Worm (Caenorhabditis elegans): ENCODE data around the gene F53F4.15.

The F53F4.15 gene

DNA sequence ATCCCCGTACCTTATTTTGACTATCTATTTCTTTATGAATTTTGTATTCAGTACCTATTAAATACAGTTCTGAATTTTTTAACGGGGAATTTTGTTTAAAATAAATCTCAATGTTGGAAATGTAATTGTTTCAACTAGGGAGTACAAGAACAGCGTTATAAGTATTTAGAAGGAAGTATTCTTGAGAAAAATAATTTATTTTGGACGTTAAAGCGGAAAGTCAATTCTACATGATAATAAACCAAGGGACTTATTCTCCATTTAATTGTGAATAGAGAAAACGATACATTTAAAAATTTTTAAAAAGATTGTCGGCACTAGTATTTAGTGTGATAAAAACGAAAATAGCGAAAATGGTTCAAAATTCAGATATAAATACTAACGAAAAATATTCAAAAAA lies 48.4 kb downstream of the F53F4.15 start:
- TF ChIP-seq ztf-18 (tag; optimal IDR thresholded peaks at IDR 0.05) (peak; percentile 24), aptf-2 (GFP tag; conservative IDR thresholded peaks at IDR 0.05) (no peak), B0336.3 (GFP tag; IDR thresholded peaks at IDR 0.05) (peak; percentile 12; the same call in 1 of the 2 replicates), madf-8 (GFP tag; conservative IDR thresholded peaks at IDR 0.05) (peak; percentile 34; the same call in 1 of the 2 replicates), lin-26 (GFP tag; IDR thresholded peaks at IDR 0.05) (peak; percentile 76), bed-1 (GFP tag; IDR thresholded peaks at IDR 0.05) (no peak), ceh-100 (GFP tag; IDR thresholded peaks at IDR 0.05) (peak; percentile 59; the same call in 1 of the 2 replicates), ZK185.1 (tag; optimal IDR thresholded peaks at IDR 0.05; ENCODE audit: poor library complexity, severe bottlenecking) (no peak), hrde-1 (tag; optimal IDR thresholded peaks at IDR 0.05; ENCODE audit: borderline replicate concordance) (peak; percentile 87), xnd-1 (tag; optimal IDR thresholded peaks at IDR 0.05) (peak; percentile 23), snpc-1.3 (tag; optimal IDR thresholded peaks at IDR 0.05; ENCODE audit: insufficient read depth) (peak; percentile 10), him-1 (tag; optimal IDR thresholded peaks at IDR 0.05) (peak; percentile 71), T26A5.8 (tag; optimal IDR thresholded peaks at IDR 0.05) (peak; percentile 4), attf-5 (GFP tag; optimal IDR thresholded peaks at IDR 0.05) (no peak), attf-6 (GFP tag; IDR thresholded peaks at IDR 0.05) (peak; percentile 25; the same call in 1 of the 2 replicates), nfyb-1 (GFP tag; IDR thresholded peaks at IDR 0.05) (0 out of 2 replicates have a peak, but pooled peaks have one; percentile 22), F10E7.11 (tag; optimal IDR thresholded peaks at IDR 0.05) (peak; percentile 68), snpc-4 (GFP tag; optimal IDR thresholded peaks at IDR 0.05) (no peak), snpc-4 (tag; optimal IDR thresholded peaks at IDR 0.05) (peak in 1 of 4 experiments; percentile 34), K11D2.4 (GFP tag; IDR thresholded peaks at IDR 0.05) (no peak), lsl-1 (GFP tag; optimal IDR thresholded peaks at IDR 0.05) (peak; percentile 19), lin-35 (GFP tag; optimal IDR thresholded peaks at IDR 0.05) (peak in 2 of 3 experiments; percentile 6 to 45), Y95B8A.8 (GFP tag; IDR thresholded peaks at IDR 0.05) (peak; percentile 73), hmg-1.2 (GFP tag; IDR thresholded peaks at IDR 0.05) (0 out of 2 replicates have a peak, but pooled peaks have one; percentile 24), madf-6 (GFP tag; IDR thresholded peaks at IDR 0.05) (peak; percentile 72), snpc-3.4 (tag; optimal IDR thresholded peaks at IDR 0.05) (peak; percentile 83), F49E8.2 (tag; optimal IDR thresholded peaks at IDR 0.05; ENCODE audit: insufficient read depth) (peak; percentile 95), ceh-58 (GFP tag; IDR thresholded peaks at IDR 0.05) (0 out of 2 replicates have a peak, but pooled peaks have one; percentile 12), madf-3 (GFP tag; IDR thresholded peaks at IDR 0.05) (0 out of 2 replicates have a peak, but pooled peaks have one; percentile 72), rcor-1 (GFP tag; IDR thresholded peaks at IDR 0.05) (peak; percentile 59), F52B5.7 (tag; optimal IDR thresholded peaks at IDR 0.05) (no peak), snpc-1.1 (tag; optimal IDR thresholded peaks at IDR 0.05; ENCODE audit: insufficient read depth) (peak; percentile 27), tbx-9 (tag; optimal IDR thresholded peaks at IDR 0.05; ENCODE audit: borderline replicate concordance) (no peak), ztf-6 (GFP tag; IDR thresholded peaks at IDR 0.05) (no peak), mxl-1 (tag; optimal IDR thresholded peaks at IDR 0.05) (no peak), tlf-1 (GFP tag; optimal IDR thresholded peaks at IDR 0.05) (peak; percentile 15), tbp1 (GFP tag; optimal IDR thresholded peaks at IDR 0.05) (peak; percentile 45), Y56A3A.18 (GFP tag; IDR thresholded peaks at IDR 0.05) (peak; percentile 77), mes-4 (tag; optimal IDR thresholded peaks at IDR 0.05) (peak; percentile 4), unc-130 (GFP tag; optimal IDR thresholded peaks at IDR 0.05) (peak; percentile 7), cebp-1 (GFP tag; IDR thresholded peaks at IDR 0.05) (no peak), cebp-1 (tag; optimal IDR thresholded peaks at IDR 0.05) (peak; percentile 44), let-607 (tag; optimal IDR thresholded peaks at IDR 0.05) (no peak), die-1 (tag; optimal IDR thresholded peaks at IDR 0.05) (peak; percentile 21), Y53G8AR.9 (GFP tag; conservative IDR thresholded peaks at IDR 0.05) (peak; percentile 75; the same call in 1 of the 2 replicates), F33H1.4 (GFP tag; IDR thresholded peaks at IDR 0.05) (0 out of 2 replicates have a peak, but pooled peaks have one; percentile 13), atf-7 (tag; optimal IDR thresholded peaks at IDR 0.05) (no peak)
